Worm (Caenorhabditis elegans) whole organism, midembryonic: ENCODE data around the gene sup-9.
"Not testable (repeated sequence)": the region's sequence is repeated elsewhere in the genome, so short reads cannot be mapped to it uniquely, and the experiment has no call there.

Experiments
- T22C8.4 ChIP-seq: fragments of 200-800 bp; sonication (Bioruptor generic); IDR thresholded peaks from 2 replicates; pipeline ENCODE4 v1.3.6; 2022; ENCODE audit warnings: missing genetic modification characterization, missing compliant biosample characterization
- cog-1 ChIP-seq: sonication (generic microtip); optimal IDR thresholded peaks from 2 replicates; lab custom pipeline; 2016; ENCODE audit warnings: missing genetic modification characterization, missing compliant biosample characterization
- flt-1 ChIP-seq: fragments of 200-800 bp; sonication (Bioruptor generic); IDR thresholded peaks from 2 replicates; pipeline ENCODE4 v1.3.6; 2022; ENCODE audit warnings: missing genetic modification characterization, missing compliant biosample characterization
- klf-2 ChIP-seq: fragments of 200-800 bp; sonication (Bioruptor generic); conservative IDR thresholded peaks from 2 replicates; pipeline ENCODE4 v1.3.6; 2022; ENCODE audit warnings: missing genetic modification reagents, missing genetic modification characterization, missing compliant biosample characterization
- med-1 ChIP-seq: sonication (generic microtip); optimal IDR thresholded peaks from 2 replicates; lab custom pipeline; 2017; ENCODE audit warnings: missing genetic modification characterization, mild to moderate bottlenecking, missing compliant biosample characterization, antibody characterized with exemption, missing genetic modification reagents; ENCODE audit not compliant: insufficient read depth
- ref-1 ChIP-seq: fragments of 200-800 bp; sonication (Bioruptor generic); conservative IDR thresholded peaks from 2 replicates; pipeline ENCODE4 v1.3.6; 2022; ENCODE audit warnings: missing genetic modification reagents, missing genetic modification characterization, missing compliant biosample characterization
- tab-1 ChIP-seq: fragments of 200-800 bp; sonication (Bioruptor generic); IDR thresholded peaks from 2 replicates; pipeline ENCODE4 v1.3.6; 2022; ENCODE audit warnings: missing genetic modification characterization, missing compliant biosample characterization
- ztf-23 ChIP-seq: fragments of 200-800 bp; sonication (Bioruptor generic); IDR thresholded peaks from 2 replicates; pipeline ENCODE4 v1.3.6; 2022; ENCODE audit warnings: missing genetic modification reagents, missing genetic modification characterization, missing compliant biosample characterization
- ztf-29 ChIP-seq: fragments of 200-800 bp; sonication (Bioruptor generic); IDR thresholded peaks from 2 replicates; pipeline ENCODE4 v1.3.6; 2022; ENCODE audit warnings: missing genetic modification reagents, missing genetic modification characterization, missing compliant biosample characterization

sup-9 gene

ce11 chrII:2695079-2695478 is 8.3 kb upstream of the sup-9 start:
- TF ChIP-seq ref-1, result no peak
- no peak for TF ChIP-seq cog-1 (tag; lab: Kevin White, UChicago)
- no peak for TF ChIP-seq flt-1 (GFP tag; lab: Robert Waterston, UW)
- TF ChIP-seq med-1 (GFP tag; lab: Kevin White, UChicago), result no peak
- no peak for TF ChIP-seq klf-2
- no peak for TF ChIP-seq ztf-23 (GFP tag; lab: Robert Waterston, UW)
- TF ChIP-seq tab-1 (GFP tag; lab: Robert Waterston, UW), result no peak
- TF ChIP-seq ztf-29 (GFP tag; lab: Robert Waterston, UW), result no peak
- TF ChIP-seq T22C8.4 (GFP tag; lab: Robert Waterston, UW), result no peak

DNA sequence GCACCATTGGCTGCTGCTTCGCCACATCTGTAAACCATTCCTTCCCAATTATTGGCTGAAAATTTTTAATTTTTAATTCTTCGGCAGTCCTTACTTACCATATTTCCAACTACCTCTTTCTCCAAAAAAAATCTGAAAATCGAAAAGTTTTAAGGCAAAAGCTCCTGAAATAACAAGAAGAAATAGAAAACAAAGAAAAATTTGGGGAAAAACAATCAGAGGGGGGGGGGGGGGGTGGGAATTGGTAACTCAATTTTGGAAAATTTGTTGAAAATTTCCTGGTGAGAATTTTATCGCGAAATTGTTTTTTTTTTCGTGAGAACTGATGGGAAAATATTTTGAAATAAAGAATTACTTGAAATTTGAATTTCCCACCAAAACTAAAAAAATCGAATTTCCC is 5.6 kb upstream of the sup-9 start, which contains the start of gene set-11:
Gene set-11 (minus strand): TSS at position 101 of the 400 bp plus-strand sequence.
- no peak for TF ChIP-seq ztf-29 (GFP tag; lab: Robert Waterston, UW)
- no peak for TF ChIP-seq med-1 (GFP tag; lab: Kevin White, UChicago)
- TF ChIP-seq klf-2, result no peak
- no peak for TF ChIP-seq ztf-23 (GFP tag; lab: Robert Waterston, UW)
- TF ChIP-seq ref-1, result no peak
- TF ChIP-seq T22C8.4 (GFP tag; lab: Robert Waterston, UW), result no peak
- TF ChIP-seq tab-1 (GFP tag; lab: Robert Waterston, UW), result no peak
- TF ChIP-seq cog-1 (tag; lab: Kevin White, UChicago), result no peak
- TF ChIP-seq flt-1 (GFP tag; lab: Robert Waterston, UW), result no peak

- TF ChIP-seq tab-1 (GFP tag; lab: Robert Waterston, UW) (no peak), T22C8.4 (GFP tag; lab: Robert Waterston, UW) (no peak), klf-2 (no peak), ztf-23 (GFP tag; lab: Robert Waterston, UW) (no peak), cog-1 (tag; lab: Kevin White, UChicago) (no peak), ztf-29 (GFP tag; lab: Robert Waterston, UW) (no peak), ref-1 (no peak), flt-1 (GFP tag; lab: Robert Waterston, UW) (no peak), med-1 (GFP tag; lab: Kevin White, UChicago) (no peak)
Observed at ce11 chrII:2690080-2690479, 3.3 kb upstream of the sup-9 start, which contains the start of gene nspf-3. Gene nspf-3 (minus strand): TSS chrII:2690180.

DNA sequence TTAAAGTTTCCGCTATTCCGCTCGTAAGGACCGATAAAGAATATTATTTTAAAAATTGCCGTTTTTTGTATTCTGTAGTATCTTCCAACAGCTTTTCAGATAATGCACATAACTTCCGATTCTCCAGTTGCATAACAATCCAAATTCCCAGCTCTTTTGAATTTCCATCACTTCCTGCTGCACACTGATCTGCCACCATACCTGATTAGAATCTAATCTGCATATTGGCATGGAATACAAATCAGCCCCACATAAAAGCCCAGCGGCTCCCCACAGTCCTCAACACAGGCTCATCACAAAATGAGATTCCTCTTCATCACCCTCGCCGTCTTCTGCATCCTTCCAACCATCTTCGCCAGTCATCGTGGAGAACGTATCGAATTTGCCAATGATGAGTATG is 1.8 kb upstream of the sup-9 start, which contains the start of gene nspf-2:
Gene nspf-2 (plus strand): TSS at position 301 of the 400 bp plus-strand sequence.
- not testable (repeated sequence) for TF ChIP-seq cog-1 (tag; lab: Kevin White, UChicago); flt-1 (GFP tag; lab: Robert Waterston, UW); T22C8.4 (GFP tag; lab: Robert Waterston, UW)

DNA sequence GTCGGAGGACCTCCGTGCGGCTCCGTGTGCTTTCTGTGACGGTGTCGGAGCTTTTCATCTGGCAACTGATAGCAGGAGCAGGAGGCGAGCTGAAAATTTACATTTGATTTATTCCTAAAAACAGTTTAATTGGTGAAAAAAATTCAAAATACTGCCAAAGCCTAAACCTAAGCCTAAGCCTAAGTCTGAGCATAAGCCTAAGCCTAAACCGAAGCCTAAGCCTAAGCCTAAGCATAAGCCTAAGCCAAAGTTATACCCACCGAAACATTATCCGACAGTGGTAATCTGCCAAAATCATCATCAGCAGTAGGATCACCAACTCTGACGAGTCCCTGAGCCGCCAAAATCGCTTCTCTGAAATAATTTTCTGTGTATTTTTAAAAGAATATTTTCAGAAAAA is 2.0 kb downstream of the sup-9 start:
- TF ChIP-seq ztf-29 (GFP tag; lab: Robert Waterston, UW), result no peak
- TF ChIP-seq ref-1, result no peak
- no peak for TF ChIP-seq ztf-23 (GFP tag; lab: Robert Waterston, UW)
- TF ChIP-seq tab-1 (GFP tag; lab: Robert Waterston, UW), result no peak
- TF ChIP-seq cog-1 (tag; lab: Kevin White, UChicago), result no peak
- TF ChIP-seq flt-1 (GFP tag; lab: Robert Waterston, UW), result no peak
- no peak for TF ChIP-seq klf-2
- no peak for TF ChIP-seq T22C8.4 (GFP tag; lab: Robert Waterston, UW)
- no peak for TF ChIP-seq med-1 (GFP tag; lab: Kevin White, UChicago)

- TF ChIP-seq cog-1 (tag; lab: Kevin White, UChicago) (no peak), T22C8.4 (GFP tag; lab: Robert Waterston, UW) (no peak), ztf-23 (GFP tag; lab: Robert Waterston, UW) (no peak), klf-2 (no peak)
Observed at ce11 chrII:2684208-2684607, 2.6 kb downstream of the sup-9 start, which contains the start of gene ceh-87. Gene ceh-87 (minus strand): TSS chrII:2684308.

- TF ChIP-seq T22C8.4 (GFP tag; lab: Robert Waterston, UW) (no peak), ref-1 (no peak), tab-1 (GFP tag; lab: Robert Waterston, UW) (no peak), ztf-23 (GFP tag; lab: Robert Waterston, UW) (no peak), med-1 (GFP tag; lab: Kevin White, UChicago) (no peak), klf-2 (no peak), cog-1 (tag; lab: Kevin White, UChicago) (no peak), flt-1 (GFP tag; lab: Robert Waterston, UW) (no peak), ztf-29 (GFP tag; lab: Robert Waterston, UW) (no peak)
Observed at ce11 chrII:2681118-2681517, 5.7 kb downstream of the sup-9 start, which contains the start of gene F34D6.1. Gene F34D6.1 (minus strand): TSS chrII:2681218.

- no peak for TF ChIP-seq ref-1
Observed at ce11 chrII:2677534-2678168, 9.2 kb downstream of the sup-9 start, which contains the start of gene F22E5.17. Gene F22E5.17 (plus strand): TSS chrII:2678041.

DNA sequence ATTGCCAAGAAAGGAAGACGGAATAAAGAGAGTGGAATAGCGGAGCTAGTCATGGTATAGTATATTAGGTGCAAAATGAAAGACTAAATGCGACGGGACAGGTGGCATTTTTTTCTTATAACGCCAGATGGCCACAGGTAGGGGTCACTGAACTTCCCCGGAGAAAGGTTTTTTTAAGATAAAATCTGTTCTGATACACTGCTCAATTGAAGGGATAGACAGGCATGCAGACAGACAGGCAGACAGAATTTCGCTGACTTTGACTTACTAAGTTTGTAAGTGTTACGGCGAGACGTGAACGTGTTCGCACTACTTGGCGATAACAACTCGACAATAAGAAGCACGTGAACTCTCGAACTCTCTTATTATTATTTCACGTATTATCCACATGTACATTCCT is 13.3 kb downstream of the sup-9 start, which contains the start of the genes F22E5.20 and F22E5.1:
Gene F22E5.20 (minus strand): TSS at position 101 of the 400 bp plus-strand sequence.
Gene F22E5.1 (plus strand): TSS at position 242 of the 400 bp plus-strand sequence.
- not testable (repeated sequence) for TF ChIP-seq T22C8.4 (GFP tag; lab: Robert Waterston, UW); tab-1 (GFP tag; lab: Robert Waterston, UW); ref-1

- TF ChIP-seq cog-1 (tag; lab: Kevin White, UChicago); ztf-29 (GFP tag; lab: Robert Waterston, UW); ztf-23 (GFP tag; lab: Robert Waterston, UW): not testable (repeated sequence)
Observed at ce11 chrII:2672320-2672719, 14.5 kb downstream of the sup-9 start, which contains the start of gene sri-57. Gene sri-57 (minus strand): TSS chrII:2672420.
